Fruit fly (Drosophila melanogaster) whole organism, wandering third instar larva: ENCODE data around the gene Miro.

Source experiments
- Abd-B ChIP-seq: fragments of >200 bp; optimal IDR thresholded peaks from 2 replicates; lab custom pipeline; 2017; ENCODE audit warnings: missing biosample characterization, missing genetic modification characterization
- CG32264 ChIP-seq: fragments of 200-800 bp; sonication (Bioruptor generic); optimal IDR thresholded peaks from 2 replicates; lab custom pipeline; 2016; ENCODE audit warnings: missing biosample characterization, missing genetic modification characterization
- CG9705 ChIP-seq: fragments of 200-800 bp; sonication (Bioruptor generic); optimal IDR thresholded peaks from 2 replicates; lab custom pipeline; 2018; ENCODE audit warnings: missing biosample characterization, mild to moderate bottlenecking, missing genetic modification characterization
- CrebA ChIP-seq: fragments of 200-800 bp; sonication (Bioruptor generic); optimal IDR thresholded peaks from 2 replicates; lab custom pipeline; 2016; ENCODE audit warnings: missing biosample characterization, mild to moderate bottlenecking, missing genetic modification characterization, borderline replicate concordance
- Dfd ChIP-seq: fragments of >200 bp; optimal IDR thresholded peaks from 2 replicates; lab custom pipeline; 2017; ENCODE audit warnings: missing biosample characterization, missing genetic modification characterization
- Dif ChIP-seq: fragments of 200-275, 200-300 bp; sonication (Bioruptor generic); optimal IDR thresholded peaks from 2 replicates; lab custom pipeline; 2018; ENCODE audit warnings: missing biosample characterization, missing genetic modification characterization; ENCODE audit not compliant: partially characterized antibody
- GATAd ChIP-seq: sonication (Bioruptor generic); optimal IDR thresholded peaks from 2 replicates; lab custom pipeline; 2016; ENCODE audit warnings: missing biosample characterization, missing genetic modification characterization
- HLH106 ChIP-seq: fragments of 200-800 bp; optimal IDR thresholded peaks from 3 replicates; lab custom pipeline; 2019; ENCODE audit warnings: missing biosample characterization, mild to moderate bottlenecking, missing genetic modification characterization, moderate library complexity
- Hnf4 ChIP-seq: fragments of 200-800 bp; sonication (Bioruptor generic); optimal IDR thresholded peaks from 2 replicates; lab custom pipeline; 2016; ENCODE audit warnings: missing biosample characterization, mild to moderate bottlenecking, missing genetic modification characterization
- Hr78 ChIP-seq: fragments of >200 bp; optimal IDR thresholded peaks from 2 replicates; lab custom pipeline; 2017; ENCODE audit warnings: missing biosample characterization, missing genetic modification characterization
- Hr83 ChIP-seq: fragments of 200-300 bp; sonication (Bioruptor generic); optimal IDR thresholded peaks from 2 replicates; lab custom pipeline; 2016; ENCODE audit warnings: missing biosample characterization, mild to moderate bottlenecking, missing genetic modification characterization, moderate library complexity; ENCODE audit not compliant: poor library complexity, severe bottlenecking
- Jra ChIP-seq: sonication (Bioruptor generic); optimal IDR thresholded peaks from 2 replicates; lab custom pipeline; 2016; ENCODE audit warnings: missing biosample characterization, missing genetic modification characterization
- Mio ChIP-seq: sonication (Bioruptor generic); optimal IDR thresholded peaks from 2 replicates; lab custom pipeline; 2016; ENCODE audit warnings: missing biosample characterization, missing genetic modification characterization
- Myc ChIP-seq: fragments of >200 bp; optimal IDR thresholded peaks from 2 replicates; lab custom pipeline; 2017
- N ChIP-seq: fragments of >200 bp; optimal IDR thresholded peaks from 2 replicates; lab custom pipeline; 2018; ENCODE audit warnings: missing biosample characterization, missing external identifiers, missing genetic modification characterization
- OdsH ChIP-seq: fragments of 200-800 bp; sonication (Bioruptor generic); optimal IDR thresholded peaks from 2 replicates; lab custom pipeline; 2016; ENCODE audit warnings: missing biosample characterization, mild to moderate bottlenecking, missing genetic modification characterization
- Rel ChIP-seq, 2 experiments: fragments of 200-800 bp; sonication (Bioruptor generic) in 1 of 2; optimal IDR thresholded peaks; 2 replicates in 1 of 2; 3 replicates in 1 of 2; lab custom pipeline; 2016 to 2019; ENCODE audit warnings: mild to moderate bottlenecking in 2 of 2, missing biosample characterization in 2 of 2, missing genetic modification characterization in 2 of 2, moderate library complexity in 1 of 2
- Sp1 ChIP-seq: fragments of 200-800 bp; sonication (Bioruptor generic); optimal IDR thresholded peaks from 3 replicates; lab custom pipeline; 2019; ENCODE audit warnings: missing biosample characterization, mild to moderate bottlenecking, missing genetic modification characterization, moderate library complexity
- Vsx2 ChIP-seq: fragments of 200-300, 225-300 bp; sonication (Bioruptor generic); optimal IDR thresholded peaks from 2 replicates; lab custom pipeline; 2018; ENCODE audit warnings: missing biosample characterization, missing genetic modification characterization; ENCODE audit not compliant: partially characterized antibody
- br ChIP-seq: fragments of 200-800 bp; sonication (Bioruptor generic); optimal IDR thresholded peaks from 2 replicates; lab custom pipeline; 2016; ENCODE audit warnings: missing biosample characterization, missing genetic modification characterization
- brk ChIP-seq: fragments of 200-800 bp; sonication (Bioruptor generic); optimal IDR thresholded peaks from 2 replicates; lab custom pipeline; 2016; ENCODE audit warnings: missing biosample characterization, mild to moderate bottlenecking, missing genetic modification characterization
- dmrt93B ChIP-seq: fragments of 200-800 bp; sonication (Bioruptor generic); optimal IDR thresholded peaks from 2 replicates; lab custom pipeline; 2018; ENCODE audit warnings: missing biosample characterization, mild to moderate bottlenecking, missing genetic modification characterization
- dsf ChIP-seq: sonication (Bioruptor generic); optimal IDR thresholded peaks from 2 replicates; lab custom pipeline; 2016; ENCODE audit warnings: missing biosample characterization, missing genetic modification characterization, borderline replicate concordance
- foxo ChIP-seq, 2 experiments: fragments of 200-800 bp; sonication (Bioruptor generic); optimal IDR thresholded peaks; 2 replicates in 1 of 2; 3 replicates in 1 of 2; lab custom pipeline; 2016 to 2017; ENCODE audit warnings: missing biosample characterization in 2 of 2, missing genetic modification characterization in 2 of 2
- fru ChIP-seq: fragments of 200-800 bp; sonication (Bioruptor generic); optimal IDR thresholded peaks from 3 replicates; lab custom pipeline; 2016; ENCODE audit warnings: missing biosample characterization, mild to moderate bottlenecking, missing genetic modification characterization
- h ChIP-seq: fragments of 200-800 bp; sonication (Bioruptor generic); optimal IDR thresholded peaks from 3 replicates; lab custom pipeline; 2016; ENCODE audit warnings: missing biosample characterization, mild to moderate bottlenecking, missing genetic modification characterization
- jim ChIP-seq: fragments of 175-275, 200-325 bp; sonication (Bioruptor generic); optimal IDR thresholded peaks from 2 replicates; lab custom pipeline; 2016; ENCODE audit warnings: missing biosample characterization, mild to moderate bottlenecking, missing genetic modification characterization
- lola ChIP-seq: fragments of >200 bp; optimal IDR thresholded peaks from 2 replicates; lab custom pipeline; 2017; ENCODE audit warnings: missing biosample characterization, missing genetic modification characterization
- pan ChIP-seq: fragments of >200 bp; optimal IDR thresholded peaks from 2 replicates; lab custom pipeline; 2017
- psq ChIP-seq: fragments of 200-800 bp; sonication (Bioruptor generic); optimal IDR thresholded peaks from 3 replicates; lab custom pipeline; 2017; ENCODE audit warnings: missing biosample characterization, mild to moderate bottlenecking, missing genetic modification characterization, moderate library complexity
- rgr ChIP-seq: fragments of 200-800 bp; sonication (Bioruptor generic); optimal IDR thresholded peaks from 3 replicates; lab custom pipeline; 2016; ENCODE audit warnings: missing biosample characterization, mild to moderate bottlenecking, missing genetic modification characterization
- sage ChIP-seq: fragments of 200-800 bp; sonication (Bioruptor generic); optimal IDR thresholded peaks from 2 replicates; lab custom pipeline; 2016; ENCODE audit warnings: missing biosample characterization, mild to moderate bottlenecking, missing genetic modification characterization
- sv ChIP-seq: fragments of 200-800 bp; sonication (Bioruptor generic); optimal IDR thresholded peaks from 3 replicates; lab custom pipeline; 2016; ENCODE audit warnings: missing biosample characterization, missing genetic modification characterization
- tai ChIP-seq: sonication (Bioruptor generic); optimal IDR thresholded peaks from 2 replicates; lab custom pipeline; 2016; ENCODE audit warnings: missing biosample characterization, missing genetic modification characterization
- usp ChIP-seq: fragments of >200 bp; optimal IDR thresholded peaks from 2 replicates; lab custom pipeline; 2017; ENCODE audit warnings: missing biosample characterization, missing genetic modification characterization
- woc ChIP-seq: sonication (Bioruptor generic); optimal IDR thresholded peaks from 2 replicates; lab custom pipeline; 2016; ENCODE audit warnings: missing biosample characterization, mild to moderate bottlenecking, missing genetic modification characterization

The Miro gene

dm6 chr3R:23996224-23996623 lies 42.4 kb downstream of the Miro start, which contains the start of gene LSm3:
Gene LSm3, plus strand, starts transcription at chr3R:23996262.
- TF ChIP-seq Hnf4 (peak; percentile 21), Myc (peak; percentile 14), Hr83 (GFP tag; lab: Kevin White, UChicago) (peak; percentile 6), dsf (GFP tag; lab: Kevin White, UChicago) (no peak), Rel (GFP tag; optimal IDR thresholded peaks at IDR 0.05; lab: Kevin White, UChicago) (no peak), Rel (tag; optimal IDR thresholded peaks at IDR 0.05; lab: Kevin White, UChicago) (peak; percentile 100), foxo (GFP tag; optimal IDR thresholded peaks at IDR 0.05; lab: Kevin White, UChicago) (peak in 1 of 2 experiments; percentile 7)

dm6 chr3R:23995460-23995859 lies 43.2 kb downstream of the Miro start, which contains the start of gene CG33108:
Gene CG33108, plus strand, starts transcription at chr3R:23995659.
- TF ChIP-seq Hnf4 (peak; percentile 21), Rel (GFP tag; optimal IDR thresholded peaks at IDR 0.05; lab: Kevin White, UChicago) (no peak), Rel (tag; optimal IDR thresholded peaks at IDR 0.05; lab: Kevin White, UChicago) (peak; percentile 15), Hr83 (GFP tag; lab: Kevin White, UChicago) (peak; percentile 35), CrebA (GFP tag; lab: Kevin White, UChicago) (no peak), Dfd (GFP tag; lab: Kevin White, UChicago) (no peak), Vsx2 (GFP tag; lab: Kevin White, UChicago) (no peak), Mio (GFP tag; lab: Kevin White, UChicago) (no peak), Abd-B (no peak), tai (GFP tag; lab: Kevin White, UChicago) (no peak), rgr (no peak)

DNA sequence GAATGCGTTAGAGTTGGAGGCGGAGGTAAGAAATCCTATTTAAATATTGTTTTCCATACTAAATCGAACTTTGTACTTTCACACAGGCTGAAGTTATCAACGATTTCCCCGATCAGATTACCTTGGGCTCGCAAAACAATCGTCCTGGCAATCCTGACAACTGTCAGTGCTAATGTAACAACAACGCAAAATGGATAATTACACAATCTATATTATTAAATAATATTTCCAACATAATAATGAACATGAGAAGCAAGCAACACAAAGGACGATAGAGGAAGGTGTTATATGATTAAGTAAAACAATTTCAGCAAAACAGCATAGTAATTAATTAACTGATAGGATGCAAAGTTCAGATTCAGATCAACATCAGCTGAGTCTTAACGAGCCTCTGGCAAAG lies 44.1 kb downstream of the Miro start:
- TF ChIP-seq GATAd (GFP tag; lab: Kevin White, UChicago) (no peak), N (no peak), Rel (GFP tag; optimal IDR thresholded peaks at IDR 0.05; lab: Kevin White, UChicago) (no peak), Rel (tag; optimal IDR thresholded peaks at IDR 0.05; lab: Kevin White, UChicago) (no peak), Hnf4 (no peak), CG32264 (GFP tag; lab: Kevin White, UChicago) (no peak), Vsx2 (GFP tag; lab: Kevin White, UChicago) (no peak), woc (GFP tag; lab: Kevin White, UChicago) (no peak), pan (no peak), CG9705 (GFP tag; lab: Kevin White, UChicago) (no peak), Mio (GFP tag; lab: Kevin White, UChicago) (no peak), Dfd (GFP tag; lab: Kevin White, UChicago) (no peak)

- TF ChIP-seq sv (GFP tag; lab: Kevin White, UChicago): no peak
- peak in 1 of 2 experiments; percentile 66 for TF ChIP-seq foxo (GFP tag; optimal IDR thresholded peaks at IDR 0.05; lab: Kevin White, UChicago)
- TF ChIP-seq Sp1 (GFP tag; lab: Kevin White, UChicago): peak; percentile 56
- peak; percentile 55 for TF ChIP-seq fru (GFP tag; lab: Kevin White, UChicago)
- TF ChIP-seq Dif (GFP tag; lab: Kevin White, UChicago): no peak
- TF ChIP-seq CG32264 (GFP tag; lab: Kevin White, UChicago): no peak
- no peak for TF ChIP-seq sage (GFP tag; lab: Kevin White, UChicago)
- TF ChIP-seq brk: no peak
- peak; percentile 43 for TF ChIP-seq GATAd (GFP tag; lab: Kevin White, UChicago)
- TF ChIP-seq lola (GFP tag; lab: Kevin White, UChicago): no peak
- no peak for TF ChIP-seq CG9705 (GFP tag; lab: Kevin White, UChicago)
- peak; percentile 45 for TF ChIP-seq OdsH (GFP tag; lab: Kevin White, UChicago)
- TF ChIP-seq dmrt93B: no peak
- TF ChIP-seq br: peak; percentile 69
- no peak for TF ChIP-seq Dfd (GFP tag; lab: Kevin White, UChicago)
- peak; percentile 51 for TF ChIP-seq Jra (GFP tag; lab: Kevin White, UChicago)
- no peak for TF ChIP-seq N
- TF ChIP-seq pan: no peak
- TF ChIP-seq psq (GFP tag; lab: Kevin White, UChicago): peak; percentile 17
- peak; percentile 88 for TF ChIP-seq Hr83 (GFP tag; lab: Kevin White, UChicago)
- TF ChIP-seq Abd-B: no peak
- peak; percentile 38 for TF ChIP-seq HLH106 (tag; lab: Kevin White, UChicago)
- TF ChIP-seq rgr: peak; percentile 71
- TF ChIP-seq Vsx2 (GFP tag; lab: Kevin White, UChicago): peak; percentile 99
- TF ChIP-seq CrebA (GFP tag; lab: Kevin White, UChicago): no peak
- TF ChIP-seq Hnf4: peak; percentile 83
- peak; percentile 67 for TF ChIP-seq h (GFP tag; lab: Kevin White, UChicago)
- TF ChIP-seq Mio (GFP tag; lab: Kevin White, UChicago): no peak
- TF ChIP-seq Hr78 (GFP tag; lab: Kevin White, UChicago): no peak
- TF ChIP-seq Rel (GFP tag; optimal IDR thresholded peaks at IDR 0.05; lab: Kevin White, UChicago): no peak
- peak; percentile 67 for TF ChIP-seq Rel (tag; optimal IDR thresholded peaks at IDR 0.05; lab: Kevin White, UChicago)
- TF ChIP-seq jim (GFP tag; lab: Kevin White, UChicago): peak; percentile 9
- TF ChIP-seq woc (GFP tag; lab: Kevin White, UChicago): no peak
- TF ChIP-seq dsf (GFP tag; lab: Kevin White, UChicago): peak; percentile 52
- no peak for TF ChIP-seq usp
Measured at dm6 chr3R:23992823-23993797, 45.5 kb downstream of the Miro start, which contains the start of the genes Epp and Rab7. Gene Epp, minus strand, starts transcription at chr3R:23992916. Gene Rab7, plus strand, starts transcription at chr3R:23993008.
